Worm (Caenorhabditis elegans) whole organism, young adult: ENCODE data around the gene ced-2.

ENCODE experiments used
- aptf-2 ChIP-seq: fragments of 200-800 bp; sonication (Bioruptor generic); conservative IDR thresholded peaks from 2 replicates; pipeline ENCODE4 v1.3.6; 2022; ENCODE audit warnings: missing genetic modification reagents, missing genetic modification characterization, missing compliant biosample characterization
- attf-6 ChIP-seq: fragments of 200-800 bp; sonication (Bioruptor generic); IDR thresholded peaks from 2 replicates; pipeline ENCODE4 v1.3.6; 2022; ENCODE audit warnings: missing genetic modification reagents, missing genetic modification characterization, missing compliant biosample characterization
- dpff-1 ChIP-seq: sonication (generic microtip); optimal IDR thresholded peaks from 2 replicates; lab custom pipeline; 2017; ENCODE audit warnings: mild to moderate bottlenecking, missing genetic modification characterization, missing compliant biosample characterization
- somi-1 ChIP-seq: fragments of 200-800 bp; sonication (Bioruptor generic); optimal IDR thresholded peaks from 2 replicates; lab custom pipeline; 2018; ENCODE audit warnings: mild to moderate bottlenecking, missing genetic modification characterization, missing compliant biosample characterization

DNA sequence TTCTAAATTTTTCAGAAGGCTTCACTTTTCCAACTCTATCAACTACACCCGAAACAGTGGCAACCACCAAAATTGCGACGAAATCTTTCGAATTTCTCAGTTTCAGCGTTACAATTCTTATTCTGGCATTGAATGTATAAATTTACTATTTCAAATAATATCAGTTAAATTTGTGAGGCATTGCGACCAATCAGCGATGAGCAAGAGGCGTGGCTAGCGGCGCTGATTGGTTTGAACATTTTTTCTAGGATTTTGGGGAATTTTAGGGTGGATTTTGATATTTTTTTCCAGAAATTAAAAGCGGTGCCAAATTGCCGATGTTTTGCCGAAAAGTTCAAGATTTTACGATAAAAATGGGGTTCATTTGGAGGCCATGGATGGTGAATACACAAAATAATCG lies 29.5 kb upstream of the ced-2 start:
- TF ChIP-seq aptf-2 (GFP tag; lab: Robert Waterston, UW) = no peak
- TF ChIP-seq somi-1 (GFP tag; lab: Kevin White, UChicago) = no peak
- TF ChIP-seq dpff-1 (tag; lab: Kevin White, UChicago) = no peak
- no peak for TF ChIP-seq attf-6 (GFP tag; lab: Robert Waterston, UW)
